Fruit fly (Drosophila melanogaster): ENCODE data around the gene SoxN.
A peak's percentile ranks its signal among the peaks of the same experiment; 100 is the strongest.

SoxN gene

dm6 chr2L:8825222-8825869 lies at the start of gene SoxN:
Gene SoxN (plus strand): TSS chr2L:8825645.
- TF ChIP-seq CTCF (optimal IDR thresholded peaks at IDR 0.05) (peak in 1 of 2 experiments; percentile 32), CG8478 (optimal IDR thresholded peaks at IDR 0.05) (no peak)

DNA sequence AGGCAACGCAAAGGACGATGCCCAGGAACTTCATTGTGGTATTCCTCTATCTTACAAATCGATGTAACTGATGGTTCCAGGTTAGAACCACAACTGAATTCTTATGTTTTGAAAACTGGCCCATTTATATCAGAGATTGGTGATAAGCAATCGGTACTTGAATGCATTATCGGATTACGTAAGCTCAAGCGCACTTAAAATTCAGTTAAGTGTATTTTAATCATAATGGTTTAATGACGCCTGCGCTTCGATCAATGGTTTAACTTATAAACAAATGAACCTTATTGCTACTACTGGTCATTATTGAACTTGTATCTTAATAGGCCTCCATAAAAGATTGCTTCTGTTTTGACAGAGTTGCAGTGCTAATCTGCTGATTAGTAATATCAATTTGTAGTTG lies 49.3 kb upstream of the SoxN start, which contains the start of gene LManV:
LManV (minus strand) TSS at position 101 of the 400 bp plus-strand sequence.
- TF ChIP-seq CTCF (optimal IDR thresholded peaks at IDR 0.05) (no peak), CG8478 (optimal IDR thresholded peaks at IDR 0.05) (no peak)

DNA sequence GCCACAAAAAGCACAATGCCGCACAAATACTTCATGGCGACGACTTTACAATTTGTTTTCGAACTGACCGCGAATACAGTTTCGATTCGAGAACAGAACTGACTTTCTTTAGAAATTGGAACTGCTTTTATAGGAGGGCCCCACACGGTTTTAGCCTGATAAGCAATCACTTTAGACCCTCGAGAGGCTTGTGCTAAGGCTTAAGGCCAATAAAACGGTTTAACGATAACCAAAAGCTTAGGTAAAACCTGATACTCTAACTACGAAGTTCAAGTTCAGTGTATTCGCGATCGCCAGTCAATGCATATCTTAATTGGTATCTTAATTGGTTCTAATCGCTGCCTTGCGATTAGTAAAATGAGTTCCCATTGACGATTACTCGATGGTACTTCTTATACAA lies 44.3 kb upstream of the SoxN start, which contains the start of gene LManVI:
LManVI (minus strand) TSS at position 101 of the 400 bp plus-strand sequence.
- TF ChIP-seq CTCF (optimal IDR thresholded peaks at IDR 0.05) (no peak), CG8478 (optimal IDR thresholded peaks at IDR 0.05) (no peak)

DNA sequence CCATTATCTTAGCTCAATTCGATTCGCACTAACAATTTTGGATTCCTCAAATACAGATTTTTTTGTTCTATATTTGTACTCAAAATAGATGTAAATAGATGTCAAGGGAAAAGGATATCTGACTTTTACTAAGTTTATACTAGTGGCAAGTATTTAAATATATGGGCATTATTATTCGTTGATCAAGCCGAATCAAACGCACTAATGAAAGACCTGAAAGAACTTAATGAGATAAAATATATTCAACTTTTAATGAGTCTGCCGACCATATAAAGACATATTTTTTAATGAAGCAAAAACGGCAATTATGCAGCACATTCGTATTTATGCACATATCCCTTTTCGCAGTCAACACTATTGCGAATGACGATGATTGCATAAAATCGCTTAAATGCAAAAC lies 43.0 kb upstream of the SoxN start, which contains the start of gene CG42710:
CG42710 (minus strand) TSS at position 101 of the 400 bp plus-strand sequence.
- no peak for TF ChIP-seq CTCF (optimal IDR thresholded peaks at IDR 0.05)
- no peak for TF ChIP-seq CG8478 (optimal IDR thresholded peaks at IDR 0.05)

dm6 chr2L:8784731-8785130 lies 40.7 kb upstream of the SoxN start:
- TF ChIP-seq CTCF (optimal IDR thresholded peaks at IDR 0.05) (no peak), CG8478 (optimal IDR thresholded peaks at IDR 0.05) (no peak)

- TF ChIP-seq CTCF (optimal IDR thresholded peaks at IDR 0.05): no peak
- no peak for TF ChIP-seq CG8478 (optimal IDR thresholded peaks at IDR 0.05)
Measured at dm6 chr2L:8787575-8787974, 37.9 kb upstream of the SoxN start.

DNA sequence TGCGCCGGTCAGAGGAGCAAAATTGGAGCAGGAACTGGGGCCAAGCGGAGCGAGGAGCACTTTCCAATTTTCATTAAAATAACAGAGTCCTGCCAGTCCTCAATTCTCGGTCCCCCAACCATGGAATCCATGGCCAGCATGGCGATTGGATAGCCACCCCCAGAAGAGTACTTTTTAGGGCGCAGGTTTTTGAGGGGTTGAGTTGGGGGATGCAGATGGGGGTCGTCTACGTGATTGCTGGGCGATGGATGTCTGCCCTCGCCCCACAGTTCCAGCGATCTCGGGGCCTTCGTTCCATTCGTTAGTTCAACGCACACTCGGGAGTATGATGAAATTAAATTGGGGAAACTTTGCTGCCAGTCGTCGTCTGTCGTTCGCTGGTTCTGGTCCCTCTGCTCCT lies 33.7 kb upstream of the SoxN start:
- TF ChIP-seq CTCF (optimal IDR thresholded peaks at IDR 0.05) (no peak), CG8478 (optimal IDR thresholded peaks at IDR 0.05) (no peak)

DNA sequence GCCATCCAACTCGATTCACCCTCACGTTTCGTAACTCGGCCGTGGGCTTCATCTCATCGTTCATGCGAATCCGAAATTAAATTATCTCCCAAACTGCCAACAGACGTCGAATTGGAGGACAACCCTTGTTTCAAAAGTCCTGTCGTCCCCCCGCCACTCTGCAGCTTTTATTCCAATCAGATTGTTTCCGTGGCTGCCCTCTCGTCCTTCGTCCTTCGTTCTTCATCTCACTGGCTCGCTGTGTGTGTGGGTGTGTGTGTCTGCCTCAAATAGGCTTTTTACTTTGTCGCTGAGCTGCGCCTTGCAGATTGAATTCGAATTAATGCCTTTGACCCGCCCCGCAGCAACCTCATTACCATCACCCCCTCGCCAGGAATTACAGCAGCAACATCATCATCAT lies 31.3 kb upstream of the SoxN start:
- no peak for TF ChIP-seq CTCF (optimal IDR thresholded peaks at IDR 0.05)
- no peak for TF ChIP-seq CG8478 (optimal IDR thresholded peaks at IDR 0.05)

DNA sequence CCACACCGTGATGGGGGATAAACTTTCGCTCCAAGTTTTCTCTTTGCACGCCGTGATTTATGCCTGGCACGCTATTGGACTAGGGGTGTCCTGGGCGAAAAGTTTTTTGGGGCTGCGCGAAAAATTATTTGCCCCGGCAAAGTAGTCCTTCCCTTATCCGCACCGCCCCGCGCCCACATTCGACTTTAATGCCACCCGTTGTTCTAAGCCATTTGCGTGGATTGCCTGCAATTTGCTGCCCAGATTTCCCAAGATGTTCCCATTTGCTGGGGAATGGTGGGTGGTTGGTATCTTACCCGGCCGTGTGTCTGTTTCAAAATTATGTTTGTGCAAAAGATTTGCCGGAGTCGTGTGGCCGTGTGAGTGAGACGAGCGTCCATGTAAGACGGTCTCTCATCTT lies 26.4 kb upstream of the SoxN start:
- TF ChIP-seq CTCF (optimal IDR thresholded peaks at IDR 0.05) (no peak), CG8478 (optimal IDR thresholded peaks at IDR 0.05) (no peak)

DNA sequence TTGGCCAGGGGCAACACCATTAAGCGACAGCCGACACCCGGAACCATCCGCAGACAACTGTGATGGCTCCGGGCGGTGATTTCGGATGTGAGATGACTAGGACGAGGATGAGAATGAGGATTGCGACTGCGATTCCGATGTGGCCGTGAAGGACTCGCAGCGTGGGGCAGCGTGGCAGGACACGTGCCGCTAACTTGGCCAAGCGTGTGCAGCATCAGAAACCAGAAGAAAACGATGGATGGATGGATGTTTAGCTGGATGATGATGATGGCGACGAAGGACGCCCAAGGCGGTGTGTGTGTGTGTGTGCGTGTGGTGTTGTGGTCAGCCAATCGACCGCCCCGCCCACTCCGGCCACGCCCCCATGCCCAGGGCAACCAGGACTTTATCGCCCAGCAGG lies 21.3 kb upstream of the SoxN start:
- TF ChIP-seq CG8478 (optimal IDR thresholded peaks at IDR 0.05) (no peak), CTCF (optimal IDR thresholded peaks at IDR 0.05) (no peak)

DNA sequence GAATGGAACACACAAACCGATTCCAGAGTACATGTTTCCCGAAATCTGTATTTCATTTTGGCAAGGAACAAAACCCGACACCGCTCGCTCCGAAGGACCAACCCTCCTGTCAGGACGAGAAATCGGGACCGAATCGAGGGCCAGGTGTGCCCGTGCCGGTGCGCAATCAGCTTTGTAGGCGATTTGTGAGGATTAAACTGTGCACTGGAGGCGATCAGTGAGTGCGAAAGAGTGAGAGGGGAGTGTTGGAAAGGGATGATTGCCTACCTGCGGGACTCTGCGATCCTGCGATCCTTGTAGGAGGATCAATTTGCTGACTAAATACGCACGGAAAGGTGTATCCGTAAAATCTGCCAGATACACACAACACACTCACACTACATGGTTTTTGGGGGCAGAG lies 15.6 kb upstream of the SoxN start:
- TF ChIP-seq CTCF (optimal IDR thresholded peaks at IDR 0.05) (no peak), CG8478 (optimal IDR thresholded peaks at IDR 0.05) (no peak)

dm6 chr2L:8817343-8817742 lies 8.1 kb upstream of the SoxN start:
- TF ChIP-seq CG8478 (optimal IDR thresholded peaks at IDR 0.05) (no peak), CTCF (optimal IDR thresholded peaks at IDR 0.05) (no peak)

DNA sequence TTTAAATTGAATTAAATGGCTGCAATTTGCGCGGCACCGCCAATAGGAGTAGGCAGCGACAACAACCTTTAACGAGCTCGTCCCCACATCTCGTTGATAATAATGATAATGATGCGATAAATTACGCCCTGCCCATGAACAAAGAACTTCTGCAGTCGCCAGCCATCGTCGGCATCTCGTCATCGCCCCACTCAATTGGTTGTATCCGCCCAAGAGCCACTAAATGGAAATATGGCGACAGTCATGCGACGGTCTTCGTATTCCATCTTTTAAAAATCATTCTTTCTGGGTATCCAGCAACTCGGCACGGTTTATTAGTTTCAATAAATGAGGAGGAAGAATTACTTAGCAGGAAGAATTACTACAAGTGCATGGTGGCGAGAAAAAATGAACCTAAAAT lies 4.9 kb upstream of the SoxN start:
- TF ChIP-seq CG8478 (optimal IDR thresholded peaks at IDR 0.05): no peak

DNA sequence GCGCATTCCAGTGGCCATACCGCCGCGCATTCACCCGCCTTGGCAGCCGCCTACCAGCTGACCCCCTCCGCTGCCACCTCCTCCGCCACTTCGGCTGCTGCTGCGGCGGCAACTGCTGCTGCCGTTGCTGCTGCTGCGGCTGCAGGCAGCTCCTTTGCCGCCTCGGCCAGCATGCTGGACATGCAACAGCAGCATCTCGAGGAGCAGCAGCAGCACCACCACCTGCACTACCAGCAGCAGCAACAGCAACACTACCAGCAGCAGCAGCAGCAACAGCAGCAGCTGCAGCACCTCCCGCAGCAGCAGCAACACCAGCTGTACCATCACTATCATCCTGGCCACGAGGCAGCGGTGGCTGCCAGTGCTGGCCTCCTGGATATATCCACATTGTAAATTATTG lies 2.9 kb downstream of the SoxN start:
- TF ChIP-seq CTCF (optimal IDR thresholded peaks at IDR 0.05): no peak
- TF ChIP-seq CG8478 (optimal IDR thresholded peaks at IDR 0.05): no peak

DNA sequence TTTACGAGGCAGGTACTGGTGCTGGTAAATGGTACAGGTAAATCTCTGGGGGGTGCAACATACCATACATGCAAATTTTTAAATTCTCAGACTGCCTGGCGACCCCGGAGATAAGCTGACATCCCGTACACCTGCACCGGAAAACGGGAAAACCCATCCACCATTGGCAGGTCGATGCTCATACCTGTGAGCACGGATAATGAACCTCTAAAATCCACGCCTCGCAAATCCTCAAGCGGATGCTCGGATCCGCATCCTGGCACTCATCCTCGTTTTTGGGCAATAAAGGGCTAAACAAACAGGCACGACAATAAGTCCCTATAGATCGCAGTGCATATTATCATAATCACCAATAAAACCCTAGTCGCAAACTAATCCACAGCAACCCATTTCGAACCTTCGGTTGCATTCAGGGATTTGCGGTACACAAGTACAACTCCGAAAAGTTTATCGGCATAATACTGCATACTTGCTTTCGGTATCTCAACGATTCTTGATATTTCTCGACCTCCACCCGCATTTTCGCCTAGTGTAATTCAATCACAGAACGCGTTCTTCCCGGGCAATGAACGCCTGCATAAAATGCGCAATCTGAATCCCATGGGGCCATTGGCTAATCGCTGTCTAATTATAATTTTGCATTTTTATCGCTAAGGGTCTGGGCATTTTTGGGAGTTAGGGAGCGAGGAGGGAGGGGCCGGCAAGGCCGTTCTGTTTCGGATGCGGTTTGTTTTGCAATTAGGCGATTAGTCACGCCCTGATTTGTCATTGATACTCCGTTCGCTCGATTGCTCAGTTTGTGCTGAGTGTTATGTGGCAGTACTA lies 7.2 kb downstream of the SoxN start:
- TF ChIP-seq CG8478 (optimal IDR thresholded peaks at IDR 0.05): no peak
- TF ChIP-seq CTCF (optimal IDR thresholded peaks at IDR 0.05): no peak

Data from S2 (cell line).